Worm (Caenorhabditis elegans): Measurements from ENCODE around the gene srh-264.

The srh-264 gene

ce11 chrV:15454322-15454721 lies 40.4 kb downstream of the srh-264 start (continued):
- TF ChIP-seq ztf-7 (tag; optimal IDR thresholded peaks at IDR 0.05): no peak
- TF ChIP-seq F44E2.7 (GFP tag; IDR thresholded peaks at IDR 0.05): peak; percentile 48; the same call in 1 of the 2 replicates
- no peak for TF ChIP-seq dmd-6 (GFP tag; IDR thresholded peaks at IDR 0.05)
- TF ChIP-seq gei-8 (GFP tag; optimal IDR thresholded peaks at IDR 0.05): no peak
- TF ChIP-seq ama-1 (optimal IDR thresholded peaks at IDR 0.05): no peak
- TF ChIP-seq vab-7 (GFP tag; IDR thresholded peaks at IDR 0.05): 0 out of 2 replicates have a peak, but pooled peaks have one; percentile 49
- no peak for TF ChIP-seq nhr-28 (tag; optimal IDR thresholded peaks at IDR 0.05)
- no peak for TF ChIP-seq ceh-82 (tag; optimal IDR thresholded peaks at IDR 0.05)
- no peak for TF ChIP-seq F49E8.2 (tag; optimal IDR thresholded peaks at IDR 0.05; ENCODE audit: borderline replicate concordance)
- TF ChIP-seq ztf-11 (tag; optimal IDR thresholded peaks at IDR 0.05): no peak
- TF ChIP-seq nhr-111 (GFP tag; optimal IDR thresholded peaks at IDR 0.05): peak; percentile 39

ce11 chrV:15459088-15459487 lies 45.1 kb downstream of the srh-264 start, which contains the start of gene str-71:
str-71 (minus strand) TSS chrV:15459188.
- TF ChIP-seq nhr-25 (tag; optimal IDR thresholded peaks at IDR 0.05; ENCODE audit: borderline replicate concordance, insufficient read depth) (no peak), aha-1 (tag) (peak; percentile 83), aly-2 (tag; optimal IDR thresholded peaks at IDR 0.05) (no peak), mxl-3 (GFP tag; optimal IDR thresholded peaks at IDR 0.05) (no peak)

ce11 chrV:15464402-15464801 lies 50.5 kb downstream of the srh-264 start, which contains the start of gene rocf-1:
rocf-1 (minus strand) TSS chrV:15464502.
- TF ChIP-seq saeg-2 (GFP tag; IDR thresholded peaks at IDR 0.05) (no peak), dmd-8 (GFP tag; IDR thresholded peaks at IDR 0.05) (0 out of 2 replicates have a peak, but pooled peaks have one; percentile 31)

All from whole organism, L4 larva.